Fruit fly (Drosophila melanogaster) whole organism, wandering third instar larva: ENCODE measurements around the gene dx.

Experiments
- Abd-B ChIP-seq: fragments of >200 bp; optimal IDR thresholded peaks from 2 replicates; lab custom pipeline; 2017; ENCODE audit warnings: missing biosample characterization, missing genetic modification characterization
- dmrt93B ChIP-seq: fragments of 200-800 bp; sonication (Bioruptor generic); optimal IDR thresholded peaks from 2 replicates; lab custom pipeline; 2018; ENCODE audit warnings: missing biosample characterization, mild to moderate bottlenecking, missing genetic modification characterization
- h ChIP-seq: fragments of 200-800 bp; sonication (Bioruptor generic); optimal IDR thresholded peaks from 3 replicates; lab custom pipeline; 2016; ENCODE audit warnings: missing biosample characterization, mild to moderate bottlenecking, missing genetic modification characterization
- psq ChIP-seq: fragments of 200-800 bp; sonication (Bioruptor generic); optimal IDR thresholded peaks from 3 replicates; lab custom pipeline; 2017; ENCODE audit warnings: missing biosample characterization, mild to moderate bottlenecking, missing genetic modification characterization, moderate library complexity

dm6 chrX:6546970-6547369 is 13.2 kb downstream of the dx start:
- TF ChIP-seq psq: no peak
- no peak for TF ChIP-seq Abd-B
- TF ChIP-seq h: no peak
- TF ChIP-seq dmrt93B (GFP tag; lab: Kevin White, UChicago): no peak
